Fruit fly (Drosophila melanogaster) Kc167 (cell line): Measurements from ENCODE around the gene Myb.

Source experiments
- Myc ChIP-seq: fragments of >200 bp; optimal IDR thresholded peaks from 2 replicates; lab custom pipeline; 2017; ENCODE audit warnings: missing external identifiers
- Sin3A ChIP-seq: fragments of >200 bp; optimal IDR thresholded peaks from 2 replicates; lab custom pipeline; 2018; ENCODE audit warnings: missing external identifiers
- h ChIP-seq: fragments of >200 bp; optimal IDR thresholded peaks from 3 replicates; lab custom pipeline; 2018; ENCODE audit warnings: missing external identifiers
- insv ChIP-seq: fragments of >200 bp; optimal IDR thresholded peaks from 3 replicates; lab custom pipeline; 2018; ENCODE audit warnings: missing external identifiers
- psq ChIP-seq: fragments of >200 bp; optimal IDR thresholded peaks from 2 replicates; lab custom pipeline; 2017; ENCODE audit warnings: missing external identifiers

dm6 chrX:15812615-15812995 is 45.0 kb downstream of the Myb start:
- TF ChIP-seq insv (lab: Kevin White, UChicago) (no peak), h (lab: Kevin White, UChicago) (no peak), psq (lab: Kevin White, UChicago) (no peak), Sin3A (lab: Kevin White, UChicago) (no peak), Myc (lab: Kevin White, UChicago) (no peak)
